Fruit fly (Drosophila melanogaster) whole organism, pupa: ENCODE measurements around the gene toc.

Experiments
- CG13204 ChIP-seq: fragments of 200-800 bp; sonication (Bioruptor generic); optimal IDR thresholded peaks from 2 replicates; lab custom pipeline; 2018; ENCODE audit warnings: missing biosample characterization, mild to moderate bottlenecking, missing genetic modification characterization, moderate library complexity
- CG14655 ChIP-seq: fragments of 200-800 bp; sonication (Bioruptor generic); optimal IDR thresholded peaks from 3 replicates; lab custom pipeline; 2017; ENCODE audit warnings: mild to moderate bottlenecking, missing biosample characterization, missing genetic modification reagents, missing genetic modification characterization
- CG32121 ChIP-seq: fragments of 200-800 bp; sonication (Bioruptor generic); IDR thresholded peaks from 2 replicates; pipeline ENCODE4 v1.3.6; 2022; ENCODE audit warnings: missing biosample characterization, missing genetic modification characterization
- CG34367 ChIP-seq: fragments of 200-800 bp; sonication (Bioruptor generic); optimal IDR thresholded peaks from 2 replicates; lab custom pipeline; 2018; ENCODE audit warnings: missing biosample characterization, mild to moderate bottlenecking, missing genetic modification characterization
- CG8301 ChIP-seq: fragments of 200-800 bp; sonication (Bioruptor generic); optimal IDR thresholded peaks from 2 replicates; lab custom pipeline; 2018; ENCODE audit warnings: missing biosample characterization, mild to moderate bottlenecking, missing genetic modification characterization
- D1 ChIP-seq: fragments of 200-800 bp; sonication (Bioruptor generic); optimal IDR thresholded peaks from 2 replicates; lab custom pipeline; 2018; ENCODE audit warnings: missing biosample characterization, mild to moderate bottlenecking, missing genetic modification characterization, moderate library complexity
- EcR ChIP-seq: fragments of 200-800 bp; sonication (Bioruptor generic); optimal IDR thresholded peaks from 3 replicates; lab custom pipeline; 2019; ENCODE audit warnings: missing biosample characterization, missing genetic modification characterization, mild to moderate bottlenecking, moderate library complexity, missing genetic modification reagents
- Ets98B ChIP-seq: fragments of 200-800 bp; sonication (Bioruptor generic); IDR thresholded peaks from 2 replicates; pipeline ENCODE4 v1.3.6; 2022; ENCODE audit warnings: missing biosample characterization, missing genetic modification characterization
- Pif1A ChIP-seq: fragments of 200-800 bp; sonication (Bioruptor generic); optimal IDR thresholded peaks from 3 replicates; lab custom pipeline; 2016; ENCODE audit warnings: missing biosample characterization, missing genetic modification characterization

dm6 chr2L:3120820-3121219 lies 23.8 kb downstream of the toc start:
- TF ChIP-seq CG32121: no peak
- no peak for TF ChIP-seq D1 (tag; lab: Kevin White, UChicago)
- no peak for TF ChIP-seq Ets98B (GFP tag; lab: Robert Waterston, UW)
- no peak for TF ChIP-seq CG14655 (GFP tag; lab: Kevin White, UChicago)
- no peak for TF ChIP-seq Pif1A (GFP tag; lab: Kevin White, UChicago)
- no peak for TF ChIP-seq CG8301 (tag; lab: Kevin White, UChicago)
- TF ChIP-seq CG13204: no peak
- no peak for TF ChIP-seq EcR (GFP tag; lab: Kevin White, UChicago)
- TF ChIP-seq CG34367: no peak
